Fruit fly (Drosophila melanogaster) whole organism, prepupa: Measurements from ENCODE around the gene ppk24.

Experiments
- CG3032 ChIP-seq: fragments of 200-800 bp; optimal IDR thresholded peaks from 2 replicates; lab custom pipeline; 2019; ENCODE audit warnings: missing biosample characterization, mild to moderate bottlenecking, missing genetic modification characterization, moderate library complexity
- CG32006 ChIP-seq: fragments of 200-800 bp; sonication (Bioruptor generic); optimal IDR thresholded peaks from 3 replicates; lab custom pipeline; 2017; ENCODE audit warnings: missing biosample characterization, mild to moderate bottlenecking, missing genetic modification characterization
- CG8632 ChIP-seq: fragments of 200-800 bp; sonication (Bioruptor generic); optimal IDR thresholded peaks from 3 replicates; lab custom pipeline; 2016; ENCODE audit warnings: missing biosample characterization, missing genetic modification characterization
- Eip75B ChIP-seq: fragments of 200-800 bp; sonication (Bioruptor generic); optimal IDR thresholded peaks from 3 replicates; lab custom pipeline; 2016; ENCODE audit warnings: missing biosample characterization, missing genetic modification characterization
- OdsH ChIP-seq: fragments of 200-800 bp; sonication (Bioruptor generic); optimal IDR thresholded peaks from 3 replicates; lab custom pipeline; 2016; ENCODE audit warnings: missing biosample characterization, missing genetic modification characterization
- Sox102F ChIP-seq: fragments of 200-800 bp; sonication (Bioruptor generic); optimal IDR thresholded peaks from 2 replicates; lab custom pipeline; 2016; ENCODE audit warnings: missing biosample characterization, mild to moderate bottlenecking, missing genetic modification characterization
- fkh ChIP-seq: fragments of 200-800 bp; sonication (Bioruptor generic); optimal IDR thresholded peaks from 3 replicates; lab custom pipeline; 2017; ENCODE audit warnings: missing biosample characterization, mild to moderate bottlenecking, missing genetic modification characterization, moderate library complexity
- pdm3 ChIP-seq: fragments of 200-800 bp; sonication (Bioruptor generic); optimal IDR thresholded peaks from 3 replicates; lab custom pipeline; 2016; ENCODE audit warnings: missing biosample characterization, missing genetic modification characterization

dm6 chr3R:31296989-31297388, 31.5 kb downstream of the ppk24 start:
- peak; percentile 74 for TF ChIP-seq Sox102F
- peak; percentile 4 for TF ChIP-seq CG32006 (GFP tag; lab: Kevin White, UChicago)
- TF ChIP-seq pdm3, result peak; percentile 33
- peak; percentile 22 for TF ChIP-seq CG8632 (GFP tag; lab: Kevin White, UChicago)
- no peak for TF ChIP-seq CG3032 (tag; lab: Kevin White, UChicago)
- TF ChIP-seq fkh (GFP tag; lab: Kevin White, UChicago), result no peak
- peak; percentile 9 for TF ChIP-seq OdsH (GFP tag; lab: Kevin White, UChicago)
- TF ChIP-seq Eip75B (GFP tag; lab: Kevin White, UChicago), result peak; percentile 11
